Worm (Caenorhabditis elegans): Measurements from ENCODE around the gene Y110A2AL.9.

- no peak for TF ChIP-seq ref-1 (GFP tag; conservative IDR thresholded peaks at IDR 0.05)
- no peak for TF ChIP-seq ztf-23 (GFP tag; IDR thresholded peaks at IDR 0.05)
These were observed 37.3 kb upstream of the Y110A2AL.9 start for ce11 chrII:2903748-2904147.
